Worm (Caenorhabditis elegans) whole organism, L4 larva: ENCODE data around the gene ddx-35.

Experiments
- F10B5.3 ChIP-seq: sonication (generic microtip); optimal IDR thresholded peaks from 2 replicates; lab custom pipeline; 2016; ENCODE audit warnings: mild to moderate bottlenecking, missing genetic modification characterization, missing compliant biosample characterization
- T20F7.1 ChIP-seq: fragments of 200-800 bp; sonication (Bioruptor generic); optimal IDR thresholded peaks from 2 replicates; lab custom pipeline; 2018; ENCODE audit warnings: mild to moderate bottlenecking, missing genetic modification characterization, missing compliant biosample characterization
- T26A8.4 ChIP-seq: fragments of 200-800 bp; sonication (Bioruptor generic); IDR thresholded peaks from 2 replicates; pipeline ENCODE4 v1.3.6; 2022; ENCODE audit warnings: missing genetic modification characterization, missing compliant biosample characterization
- Y48G9A.11 ChIP-seq: fragments of 200-800 bp; sonication (Bioruptor generic); IDR thresholded peaks from 2 replicates; pipeline ENCODE4 v1.3.6; 2022; ENCODE audit warnings: missing genetic modification reagents, missing genetic modification characterization, missing compliant biosample characterization
- Y5F2A.4 ChIP-seq: fragments of 200-800 bp; sonication (Bioruptor generic); optimal IDR thresholded peaks from 2 replicates; lab custom pipeline; 2018; ENCODE audit warnings: mild to moderate bottlenecking, missing genetic modification characterization, missing compliant biosample characterization
- aly-2 ChIP-seq: sonication (generic microtip); optimal IDR thresholded peaks from 2 replicates; lab custom pipeline; 2018; ENCODE audit warnings: missing biosample characterization, missing genetic modification characterization
- arid-1 ChIP-seq: fragments of 200-800 bp; sonication (Bioruptor generic); conservative IDR thresholded peaks from 2 replicates; pipeline ENCODE4 v1.3.6; 2022; ENCODE audit warnings: missing genetic modification reagents, missing genetic modification characterization, missing compliant biosample characterization
- ceh-20 ChIP-seq: fragments of 200-800 bp; sonication (Bioruptor generic); IDR thresholded peaks from 2 replicates; pipeline ENCODE4 v1.3.6; 2022; ENCODE audit warnings: missing genetic modification reagents, missing genetic modification characterization, missing compliant biosample characterization
- ceh-32 ChIP-seq: sonication (generic microtip); optimal IDR thresholded peaks from 2 replicates; lab custom pipeline; 2016; ENCODE audit warnings: mild to moderate bottlenecking, missing genetic modification characterization, missing compliant biosample characterization; ENCODE audit not compliant: poor library complexity
- ceh-44 ChIP-seq: fragments of 200-800 bp; sonication (Bioruptor generic); IDR thresholded peaks from 2 replicates; pipeline ENCODE4 v1.3.6; 2022; ENCODE audit warnings: missing genetic modification reagents, missing genetic modification characterization, missing compliant biosample characterization
- ces-1 ChIP-seq: fragments of 150-350 bp; sonication (generic microtip); optimal IDR thresholded peaks from 4 replicates; lab custom pipeline; 2014; ENCODE audit warnings: missing biosample characterization, missing genetic modification reagents, missing genetic modification characterization
- cey-2 ChIP-seq: sonication (generic microtip); optimal IDR thresholded peaks from 3 replicates; lab custom pipeline; 2017; ENCODE audit warnings: missing genetic modification characterization, mild to moderate bottlenecking, missing compliant biosample characterization, antibody characterized with exemption, borderline replicate concordance; ENCODE audit not compliant: insufficient read depth
- ctbp-1 ChIP-seq: fragments of 200-800 bp; sonication (Bioruptor generic); IDR thresholded peaks from 2 replicates; pipeline ENCODE4 v1.3.6; 2022; ENCODE audit warnings: missing genetic modification reagents, missing genetic modification characterization, missing compliant biosample characterization
- daf-16 ChIP-seq, 3 experiments: sonication (generic microtip); optimal IDR thresholded peaks; 2 replicates each; lab custom pipeline; 2016 to 2017; ENCODE audit warnings: missing genetic modification characterization in 3 of 3, missing genetic modification reagents in 3 of 3, mild to moderate bottlenecking in 2 of 3, missing compliant biosample characterization in 2 of 3, missing biosample characterization in 1 of 3, moderate library complexity in 1 of 3
- dmd-6 ChIP-seq: fragments of 200-800 bp; sonication (Bioruptor generic); IDR thresholded peaks from 2 replicates; pipeline ENCODE4 v1.3.6; 2022; ENCODE audit warnings: missing genetic modification reagents, missing genetic modification characterization, missing compliant biosample characterization
- dmd-8 ChIP-seq: fragments of 200-800 bp; sonication (Bioruptor generic); IDR thresholded peaks from 2 replicates; pipeline ENCODE4 v1.3.6; 2022; ENCODE audit warnings: missing genetic modification characterization, missing compliant biosample characterization
- dpl-1 ChIP-seq: fragments of 150-350 bp; optimal IDR thresholded peaks from 2 replicates; lab custom pipeline; 2014; ENCODE audit warnings: missing biosample characterization, missing genetic modification reagents, missing genetic modification characterization
- dve-1 ChIP-seq: sonication (generic microtip); optimal IDR thresholded peaks from 2 replicates; lab custom pipeline; 2017; ENCODE audit warnings: antibody characterized with exemption, mild to moderate bottlenecking, missing genetic modification characterization, missing compliant biosample characterization; ENCODE audit not compliant: insufficient read depth
- fos-1 ChIP-seq: fragments of 150-350 bp; optimal IDR thresholded peaks from 2 replicates; lab custom pipeline; 2014; ENCODE audit warnings: missing biosample characterization, missing genetic modification characterization
- hlh-11 ChIP-seq: fragments of 200-800 bp; sonication (Bioruptor generic); optimal IDR thresholded peaks from 2 replicates; lab custom pipeline; 2018; ENCODE audit warnings: mild to moderate bottlenecking, missing genetic modification characterization, missing compliant biosample characterization
- hlh-30 ChIP-seq: sonication (generic microtip); optimal IDR thresholded peaks from 2 replicates; lab custom pipeline; 2017; ENCODE audit warnings: antibody characterized with exemption, mild to moderate bottlenecking, missing genetic modification characterization, missing compliant biosample characterization; ENCODE audit not compliant: insufficient read depth
- jun-1 ChIP-seq: fragments of 150-350 bp; optimal IDR thresholded peaks from 2 replicates; lab custom pipeline; 2014; ENCODE audit warnings: missing biosample characterization, missing genetic modification reagents, missing genetic modification characterization
- lin-1 ChIP-seq: fragments of 200-800 bp; sonication (Bioruptor generic); IDR thresholded peaks from 2 replicates; pipeline ENCODE4 v1.3.6; 2022; ENCODE audit warnings: missing genetic modification reagents, missing genetic modification characterization, missing compliant biosample characterization
- lin-13 ChIP-seq: fragments of 150-350 bp; optimal IDR thresholded peaks from 2 replicates; lab custom pipeline; 2014; ENCODE audit warnings: missing biosample characterization, missing genetic modification reagents, missing genetic modification characterization
- lin-15B ChIP-seq: fragments of 150-350 bp; sonication (generic microtip); optimal IDR thresholded peaks from 3 replicates; lab custom pipeline; 2014; ENCODE audit warnings: missing biosample characterization, missing genetic modification characterization
- lin-38 ChIP-seq: fragments of 200-800 bp; sonication (Bioruptor generic); IDR thresholded peaks from 2 replicates; pipeline ENCODE4 v1.3.6; 2022; ENCODE audit warnings: missing genetic modification reagents, missing genetic modification characterization, missing compliant biosample characterization
- lin-39 ChIP-seq: fragments of 150-350 bp; optimal IDR thresholded peaks from 2 replicates; lab custom pipeline; 2014; ENCODE audit warnings: missing biosample characterization, missing genetic modification reagents, missing genetic modification characterization
- lir-3 ChIP-seq: sonication (generic microtip); optimal IDR thresholded peaks from 2 replicates; lab custom pipeline; 2016; ENCODE audit warnings: mild to moderate bottlenecking, missing genetic modification characterization, missing compliant biosample characterization
- madf-5 ChIP-seq, 2 experiments: fragments of 200-800 bp; sonication (Bioruptor generic); IDR thresholded peaks; 2 replicates each; pipeline ENCODE4 v1.3.6; 2022; ENCODE audit warnings: missing compliant biosample characterization in 2 of 2, missing genetic modification characterization in 2 of 2
- mdl-1 ChIP-seq, 2 experiments: fragments of 150-350 bp in 1 of 2; sonication (generic microtip) in 1 of 2; optimal IDR thresholded peaks; 2 replicates each; lab custom pipeline; 2014 to 2017; ENCODE audit warnings: missing biosample characterization in 2 of 2, missing genetic modification characterization in 2 of 2
- mep-1 ChIP-seq: fragments of 150-350 bp; sonication (generic microtip); optimal IDR thresholded peaks from 3 replicates; lab custom pipeline; 2014; ENCODE audit warnings: missing biosample characterization, missing genetic modification characterization
- mxl-2 ChIP-seq: fragments of 200-800 bp; sonication (Bioruptor generic); conservative IDR thresholded peaks from 2 replicates; pipeline ENCODE4 v1.3.6; 2022; ENCODE audit warnings: missing genetic modification reagents, missing genetic modification characterization, missing compliant biosample characterization
- nhr-102 ChIP-seq: sonication (generic microtip); optimal IDR thresholded peaks from 2 replicates; lab custom pipeline; 2016; ENCODE audit warnings: mild to moderate bottlenecking, missing genetic modification characterization, moderate library complexity, missing compliant biosample characterization
- nhr-42 ChIP-seq: fragments of 200-800 bp; sonication (Bioruptor generic); IDR thresholded peaks from 2 replicates; pipeline ENCODE4 v1.3.6; 2022; ENCODE audit warnings: missing genetic modification characterization, missing compliant biosample characterization
- nhr-6 ChIP-seq: fragments of 150-350 bp; optimal IDR thresholded peaks from 2 replicates; lab custom pipeline; 2014; ENCODE audit warnings: missing biosample characterization, missing genetic modification characterization
- nhr-76 ChIP-seq: fragments of 150-350 bp; optimal IDR thresholded peaks from 2 replicates; lab custom pipeline; 2014; ENCODE audit warnings: missing biosample characterization, missing genetic modification characterization
- nhr-77 ChIP-seq: fragments of 150-350 bp; optimal IDR thresholded peaks from 2 replicates; lab custom pipeline; 2014; ENCODE audit warnings: missing biosample characterization, missing genetic modification characterization
- pqm-1 ChIP-seq: sonication (generic microtip); optimal IDR thresholded peaks from 2 replicates; lab custom pipeline; 2017; ENCODE audit warnings: missing biosample characterization, missing genetic modification characterization
- sdz-12 ChIP-seq: fragments of 200-800 bp; sonication (Bioruptor generic); optimal IDR thresholded peaks from 2 replicates; lab custom pipeline; 2018; ENCODE audit warnings: mild to moderate bottlenecking, missing genetic modification characterization, missing compliant biosample characterization
- set-16 ChIP-seq: fragments of 200-800 bp; sonication (Bioruptor generic); IDR thresholded peaks from 2 replicates; pipeline ENCODE4 v1.3.6; 2022; ENCODE audit warnings: missing genetic modification reagents, missing genetic modification characterization, missing compliant biosample characterization
- snpc-1.2 ChIP-seq: fragments of 200-800 bp; sonication (Bioruptor generic); IDR thresholded peaks from 2 replicates; pipeline ENCODE4 v1.3.6; 2022; ENCODE audit warnings: missing genetic modification reagents, missing genetic modification characterization, missing compliant biosample characterization
- tag-97 ChIP-seq: fragments of 200-800 bp; sonication (Bioruptor generic); IDR thresholded peaks from 2 replicates; pipeline ENCODE4 v1.3.6; 2022; ENCODE audit warnings: missing genetic modification characterization, missing compliant biosample characterization
- tra-1 ChIP-seq: fragments of 200-800 bp; sonication (Bioruptor generic); IDR thresholded peaks from 2 replicates; pipeline ENCODE4 v1.3.6; 2022; ENCODE audit warnings: missing genetic modification reagents, missing genetic modification characterization, missing compliant biosample characterization
- vab-7 ChIP-seq: fragments of 200-800 bp; sonication (Bioruptor generic); IDR thresholded peaks from 2 replicates; pipeline ENCODE4 v1.3.6; 2022; ENCODE audit warnings: missing genetic modification reagents, missing genetic modification characterization, missing compliant biosample characterization
- zag-1 ChIP-seq: fragments of 150-350 bp; optimal IDR thresholded peaks from 2 replicates; lab custom pipeline; 2014; ENCODE audit warnings: missing biosample characterization, missing genetic modification characterization
- zfp-2 ChIP-seq: sonication (generic microtip); optimal IDR thresholded peaks from 2 replicates; lab custom pipeline; 2016; ENCODE audit warnings: mild to moderate bottlenecking, missing genetic modification characterization, missing compliant biosample characterization
- zip-2 ChIP-seq: fragments of 150-350 bp; optimal IDR thresholded peaks from 2 replicates; lab custom pipeline; 2014; ENCODE audit warnings: missing biosample characterization, missing genetic modification characterization
- ztf-7 ChIP-seq: fragments of 150-350 bp; optimal IDR thresholded peaks from 2 replicates; lab custom pipeline; 2014; ENCODE audit warnings: missing biosample characterization, missing genetic modification characterization

Gene ddx-35

DNA sequence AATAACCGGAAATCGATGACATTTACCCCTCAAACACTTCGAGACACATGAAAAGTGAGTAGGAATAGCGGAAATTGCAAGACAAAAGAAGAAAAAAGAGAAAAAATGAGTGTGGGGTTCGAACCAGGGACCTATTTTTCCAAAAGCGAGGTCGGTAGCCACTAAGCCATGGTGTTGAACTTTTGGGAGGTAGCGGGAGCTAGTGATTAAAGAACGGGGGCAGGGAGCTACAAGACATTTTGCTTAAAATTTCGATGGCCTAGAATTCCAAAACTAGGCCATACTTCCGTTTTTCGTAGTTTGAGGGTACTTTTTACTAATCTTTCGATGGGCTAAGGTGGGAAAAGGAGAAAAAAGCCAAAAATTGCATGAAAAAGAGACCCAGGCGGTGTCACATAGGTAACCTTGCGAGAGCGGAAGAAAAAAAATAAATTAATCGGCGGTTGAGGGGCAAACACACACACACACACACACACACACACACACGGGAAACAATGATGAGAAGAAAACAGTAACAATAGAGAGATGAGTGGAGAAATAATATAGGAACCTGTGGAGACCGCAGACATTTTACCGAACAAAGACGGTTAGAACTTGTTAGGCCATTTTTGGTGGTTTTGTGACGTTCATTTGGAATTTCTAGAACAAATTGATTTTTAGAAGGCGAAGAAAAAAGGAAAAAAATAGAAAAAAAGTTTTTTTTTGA is 47.4 kb upstream of the ddx-35 start (continued):
- TF ChIP-seq Y5F2A.4 (GFP tag; lab: Kevin White, UChicago) (peak; percentile 68), nhr-76 (tag; lab: Kevin White, UChicago) (no peak), lin-1 (GFP tag; lab: Robert Waterston, UW) (0 out of 2 replicates have a peak, but pooled peaks have one; percentile 66), mxl-2 (no peak), tag-97 (no peak), zfp-2 (tag; lab: Kevin White, UChicago) (no peak), mep-1 (peak; percentile 46), ces-1 (no peak), aly-2 (tag; lab: Kevin White, UChicago) (no peak), vab-7 (GFP tag; lab: Robert Waterston, UW) (peak; percentile 91), dmd-6 (GFP tag; lab: Robert Waterston, UW) (peak; percentile 56), dmd-8 (GFP tag; lab: Robert Waterston, UW) (peak; percentile 95), T20F7.1 (GFP tag; lab: Kevin White, UChicago) (peak; percentile 35), sdz-12 (GFP tag; lab: Kevin White, UChicago) (peak; percentile 84), ceh-44 (GFP tag; lab: Robert Waterston, UW) (peak; percentile 79; the same call in 1 of the 2 replicates), nhr-6 (tag; lab: Kevin White, UChicago) (no peak), ztf-7 (no peak), dpl-1 (no peak), zip-2 (tag; lab: Kevin White, UChicago) (no peak), F10B5.3 (tag; lab: Kevin White, UChicago) (peak; percentile 50), arid-1 (GFP tag; lab: Robert Waterston, UW) (peak; percentile 78), set-16 (no peak), nhr-102 (tag; lab: Kevin White, UChicago) (no peak), lin-15B (tag; lab: Kevin White, UChicago) (no peak), hlh-11 (tag; lab: Kevin White, UChicago) (peak; percentile 48), nhr-42 (GFP tag; lab: Robert Waterston, UW) (peak; percentile 82), hlh-30 (tag; lab: Kevin White, UChicago) (no peak), dve-1 (tag; lab: Kevin White, UChicago) (no peak), tra-1 (peak; percentile 90), Y48G9A.11 (GFP tag; lab: Robert Waterston, UW) (peak; percentile 88), ceh-32 (no peak), lir-3 (tag; lab: Kevin White, UChicago) (peak; percentile 70), lin-38 (peak; percentile 80), T26A8.4 (peak; percentile 67), ctbp-1 (GFP tag; lab: Robert Waterston, UW) (peak; percentile 72)

DNA sequence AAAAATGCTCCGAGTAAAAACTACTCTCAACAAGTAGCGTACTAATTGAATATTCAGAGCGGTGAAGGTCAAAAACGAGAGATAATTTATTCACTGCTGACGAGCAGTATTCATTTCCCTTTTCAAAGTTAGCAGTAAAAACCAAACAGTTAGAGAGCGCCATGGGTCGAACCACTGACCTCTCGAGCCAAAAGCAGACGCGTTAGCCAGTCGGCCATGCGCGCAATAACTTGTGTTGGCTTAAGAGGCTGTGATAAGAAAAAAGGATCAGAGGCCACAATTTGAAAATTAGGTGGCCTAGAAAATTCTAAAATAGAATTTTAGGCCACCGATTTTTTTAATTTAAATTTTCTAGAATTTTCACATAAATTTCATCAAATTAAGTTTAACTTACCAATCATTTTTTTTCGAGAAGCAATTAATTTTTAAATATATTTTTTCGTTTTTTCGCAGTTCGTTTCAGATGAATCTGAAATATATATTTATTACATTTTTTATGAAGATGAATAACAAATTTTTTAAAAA is 46.5 kb upstream of the ddx-35 start, which contains the start of gene sms-3:
sms-3 (minus strand) TSS at position 475 of the 525 bp plus-strand sequence.
- 0 out of 2 replicates have a peak, but pooled peaks have one; percentile 23 for TF ChIP-seq ceh-20 (GFP tag; lab: Robert Waterston, UW)
- TF ChIP-seq dmd-6 (GFP tag; lab: Robert Waterston, UW), result peak; percentile 41
- TF ChIP-seq tag-97, result no peak
- no peak for TF ChIP-seq jun-1 (tag; lab: Kevin White, UChicago)
- no peak for TF ChIP-seq sdz-12 (GFP tag; lab: Kevin White, UChicago)
- TF ChIP-seq zag-1 (tag; lab: Kevin White, UChicago), result no peak
- peak; percentile 68 for TF ChIP-seq lir-3 (tag; lab: Kevin White, UChicago)
- TF ChIP-seq cey-2 (tag; lab: Kevin White, UChicago), result no peak
- TF ChIP-seq madf-5 (GFP tag; IDR thresholded peaks at IDR 0.05; lab: Robert Waterston, UW), result peak in 1 of 2 experiments; percentile 94; a peak in 2 of 4 replicates
- no peak for TF ChIP-seq dve-1 (tag; lab: Kevin White, UChicago)
- peak; percentile 63 for TF ChIP-seq snpc-1.2
- TF ChIP-seq fos-1, result no peak
- TF ChIP-seq daf-16 (GFP tag; optimal IDR thresholded peaks at IDR 0.05; lab: Kevin White, UChicago), result peak in 1 of 2 experiments; percentile 48
- peak; percentile 44 for TF ChIP-seq daf-16 (tag; optimal IDR thresholded peaks at IDR 0.05; lab: Kevin White, UChicago)
- TF ChIP-seq mdl-1 (tag; optimal IDR thresholded peaks at IDR 0.05; lab: Kevin White, UChicago), result no peak
- no peak for TF ChIP-seq nhr-77 (tag; lab: Kevin White, UChicago)
- TF ChIP-seq lin-13 (GFP tag; lab: Kevin White, UChicago), result peak; percentile 82
- no peak for TF ChIP-seq lin-15B (tag; lab: Kevin White, UChicago)
- no peak for TF ChIP-seq Y5F2A.4 (GFP tag; lab: Kevin White, UChicago)
- no peak for TF ChIP-seq pqm-1
- no peak for TF ChIP-seq nhr-42 (GFP tag; lab: Robert Waterston, UW)
- TF ChIP-seq lin-39 (tag; lab: Kevin White, UChicago), result no peak
- no peak for TF ChIP-seq F10B5.3 (tag; lab: Kevin White, UChicago)
